Worm (Caenorhabditis elegans): ENCODE results near the gene glb-30.

ce11 chrIII:1673320-1673719 is 4.9 kb upstream of the glb-30 start:
- TF ChIP-seq ama-1 (optimal IDR thresholded peaks at IDR 0.05) (no peak), tbx-11 (GFP tag; IDR thresholded peaks at IDR 0.05) (no peak), F13C5.2 (tag; optimal IDR thresholded peaks at IDR 0.05) (no peak), flt-1 (GFP tag; IDR thresholded peaks at IDR 0.05) (no peak), pes-1 (GFP tag; IDR thresholded peaks at IDR 0.05) (no peak), tra-4 (tag; optimal IDR thresholded peaks at IDR 0.05) (no peak), hnd-1 (tag; optimal IDR thresholded peaks at IDR 0.05) (no peak), B0310.2 (tag; optimal IDR thresholded peaks at IDR 0.05) (no peak), tbx-37 (GFP tag; conservative IDR thresholded peaks at IDR 0.05) (no peak), scrt-1 (GFP tag; IDR thresholded peaks at IDR 0.05) (no peak), ceh-36 (tag; optimal IDR thresholded peaks at IDR 0.05) (no peak), ceh-13 (GFP tag; optimal IDR thresholded peaks at IDR 0.05) (no peak), hmg-4 (GFP tag; optimal IDR thresholded peaks at IDR 0.05) (no peak), aly-1 (tag; optimal IDR thresholded peaks at IDR 0.05) (no peak)
